Worm (Caenorhabditis elegans): ENCODE measurements around the gene rpia-1.

DNA sequence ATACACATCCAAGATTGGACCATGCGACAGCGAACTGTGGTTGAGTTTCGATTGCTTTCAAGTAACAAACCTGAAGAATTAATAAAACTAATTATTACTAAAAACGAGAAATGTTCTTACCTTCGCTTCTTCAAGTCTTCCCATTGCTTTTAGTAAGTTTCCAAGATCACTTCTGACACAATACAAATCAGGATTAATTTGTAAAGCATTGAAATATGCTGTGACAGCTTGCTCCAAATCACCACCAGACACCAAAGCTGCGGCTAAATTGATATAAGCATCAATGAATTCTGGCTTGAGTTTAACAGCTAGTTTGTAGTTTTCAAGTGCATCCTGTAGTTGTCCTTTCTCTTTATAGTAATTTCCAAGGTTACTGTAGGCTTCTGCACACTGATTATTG, 27.2 kb downstream of the rpia-1 start:
- no peak for TF ChIP-seq dao-5 (tag; optimal IDR thresholded peaks at IDR 0.05)
- no peak for TF ChIP-seq him-1 (tag; optimal IDR thresholded peaks at IDR 0.05)
- no peak for TF ChIP-seq W03F9.2 (tag; optimal IDR thresholded peaks at IDR 0.05)
